Fruit fly (Drosophila melanogaster): Measurements from ENCODE around the gene CG32486.
A peak's percentile ranks its signal among the peaks of the same experiment; 100 is the strongest.

CG32486 gene

dm6 chr3L:3081146-3081872 lies 10.7 kb upstream of the CG32486 start (continued):
- TF ChIP-seq sna (GFP tag; IDR thresholded peaks at IDR 0.05; ENCODE audit: partially characterized antibody): peak; percentile 90
- peak in 1 of 2 experiments; percentile 73 for TF ChIP-seq crp (GFP tag; optimal IDR thresholded peaks at IDR 0.05)
- TF ChIP-seq Xrp1 (GFP tag; IDR thresholded peaks at IDR 0.05): peak; percentile 99
- peak; percentile 94 for TF ChIP-seq slou (GFP tag; optimal IDR thresholded peaks at IDR 0.05)
- peak; percentile 80 for TF ChIP-seq HLH4C (GFP tag; IDR thresholded peaks at IDR 0.05; ENCODE audit: partially characterized antibody)
- TF ChIP-seq CG12104 (GFP tag; optimal IDR thresholded peaks at IDR 0.05): peak; percentile 97
- peak; percentile 98 for TF ChIP-seq odd (GFP tag; optimal IDR thresholded peaks at IDR 0.05)
- TF ChIP-seq Hand (GFP tag; optimal IDR thresholded peaks at IDR 0.05): peak; percentile 99
- peak; percentile 85 for TF ChIP-seq dan (GFP tag; IDR thresholded peaks at IDR 0.05)
- peak; percentile 95 for TF ChIP-seq CG17361 (GFP tag; IDR thresholded peaks at IDR 0.05)
- TF ChIP-seq CG10462 (GFP tag; optimal IDR thresholded peaks at IDR 0.05): peak; percentile 97
- TF ChIP-seq CG15601 (tag; optimal IDR thresholded peaks at IDR 0.05): peak; percentile 97
- TF ChIP-seq z (GFP tag; IDR thresholded peaks at IDR 0.05): peak; percentile 78
- peak; percentile 80 for TF ChIP-seq HmgD (GFP tag; optimal IDR thresholded peaks at IDR 0.05)
- peak; percentile 98 for TF ChIP-seq ara (GFP tag; IDR thresholded peaks at IDR 0.05)
- no peak for TF ChIP-seq CG8478 (optimal IDR thresholded peaks at IDR 0.05)
- TF ChIP-seq CG5953 (GFP tag; IDR thresholded peaks at IDR 0.05): peak; percentile 98
- peak; percentile 99 for TF ChIP-seq gem (tag; optimal IDR thresholded peaks at IDR 0.05)
- TF ChIP-seq CG34376 (GFP tag; optimal IDR thresholded peaks at IDR 0.05): peak; percentile 99
- TF ChIP-seq CG8359 (GFP tag; optimal IDR thresholded peaks at IDR 0.05; ENCODE audit: borderline replicate concordance): peak; percentile 95
- TF ChIP-seq sisA (GFP tag; IDR thresholded peaks at IDR 0.05): peak; percentile 98
- peak; percentile 84 to 98 for TF ChIP-seq Pdp1 (GFP tag; optimal IDR thresholded peaks at IDR 0.05)
- peak; percentile 90 for TF ChIP-seq p53 (GFP tag; optimal IDR thresholded peaks at IDR 0.05)
- TF ChIP-seq Spps (tag; optimal IDR thresholded peaks at IDR 0.05): peak; percentile 98
- TF ChIP-seq sug (tag; optimal IDR thresholded peaks at IDR 0.05): peak; percentile 95
- peak; percentile 99 for TF ChIP-seq CG14441 (GFP tag; IDR thresholded peaks at IDR 0.05)
- TF ChIP-seq Hr51 (GFP tag; optimal IDR thresholded peaks at IDR 0.05): peak; percentile 97 to 99
- peak; percentile 95 for TF ChIP-seq CG15011 (GFP tag; optimal IDR thresholded peaks at IDR 0.05)
- no peak for TF ChIP-seq Hr39 (optimal IDR thresholded peaks at IDR 0.05)
- TF ChIP-seq ap (GFP tag; IDR thresholded peaks at IDR 0.05): peak; percentile 97
- TF ChIP-seq CG9215 (GFP tag; IDR thresholded peaks at IDR 0.05): peak; percentile 96
- peak; percentile 92 for TF ChIP-seq eyg (GFP tag; optimal IDR thresholded peaks at IDR 0.05)
- TF ChIP-seq CG8765 (GFP tag; IDR thresholded peaks at IDR 0.05): peak; percentile 96
- peak; percentile 31 for TF ChIP-seq HLHmδ (GFP tag; optimal IDR thresholded peaks at IDR 0.05)
- TF ChIP-seq org-1 (GFP tag; optimal IDR thresholded peaks at IDR 0.05): peak; percentile 98
- TF ChIP-seq tll (GFP tag; optimal IDR thresholded peaks at IDR 0.05): peak in 1 of 2 experiments; percentile 30
- TF ChIP-seq CG11696 (GFP tag; IDR thresholded peaks at IDR 0.05): peak; percentile 94
- peak; percentile 90 for TF ChIP-seq dm (GFP tag; optimal IDR thresholded peaks at IDR 0.05)
- peak; percentile 99 for TF ChIP-seq CG12391 (tag; optimal IDR thresholded peaks at IDR 0.05)
- peak; percentile 96 for TF ChIP-seq CG3838 (GFP tag; optimal IDR thresholded peaks at IDR 0.05)
- peak; percentile 99 for TF ChIP-seq MBD-R2 (GFP tag; IDR thresholded peaks at IDR 0.05)
- peak; percentile 99 for TF ChIP-seq CG17328 (GFP tag; IDR thresholded peaks at IDR 0.05)
- peak; percentile 98 for TF ChIP-seq ttk (GFP tag; IDR thresholded peaks at IDR 0.05)
- TF ChIP-seq B-H1 (GFP tag; IDR thresholded peaks at IDR 0.05): peak; percentile 98
- peak; percentile 66 for TF ChIP-seq Neu2 (GFP tag; optimal IDR thresholded peaks at IDR 0.05; ENCODE audit: borderline replicate concordance)
- TF ChIP-seq CG4730 (GFP tag; IDR thresholded peaks at IDR 0.05): peak; percentile 97
- peak; percentile 85 for TF ChIP-seq Myb (GFP tag; optimal IDR thresholded peaks at IDR 0.05)
- TF ChIP-seq E2f2 (GFP tag; IDR thresholded peaks at IDR 0.05): peak; percentile 90
- TF ChIP-seq ATbp (GFP tag; optimal IDR thresholded peaks at IDR 0.05): peak; percentile 99
- TF ChIP-seq CG2120 (GFP tag; optimal IDR thresholded peaks at IDR 0.05): peak; percentile 99

All from whole organism, embryonic.